Worm (Caenorhabditis elegans): ENCODE data around the gene R05D8.9.

DNA sequence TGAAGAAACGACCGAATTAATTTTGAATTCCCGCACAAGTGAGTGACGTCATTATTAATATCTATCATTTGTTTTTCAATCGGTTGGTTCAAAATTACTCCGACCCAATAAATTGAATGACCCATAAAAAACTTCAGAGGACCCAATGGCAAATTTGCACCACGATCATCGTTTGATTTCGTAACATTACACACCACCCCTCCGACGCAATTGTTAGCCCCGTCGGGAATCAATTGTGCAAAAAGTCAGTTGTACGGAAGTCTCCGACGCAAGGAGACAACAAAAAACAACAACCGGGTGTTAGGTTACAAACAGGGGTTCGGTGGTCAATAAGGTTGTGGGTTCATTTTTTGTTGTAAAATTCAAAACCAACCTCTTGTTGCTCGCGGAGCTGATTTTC, 34.6 kb upstream of the R05D8.9 start:
- TF ChIP-seq dao-5 (tag; optimal IDR thresholded peaks at IDR 0.05): no peak
- no peak for TF ChIP-seq him-1 (tag; optimal IDR thresholded peaks at IDR 0.05)
- no peak for TF ChIP-seq W03F9.2 (tag; optimal IDR thresholded peaks at IDR 0.05)

All from whole organism, L4/young adult.